Worm (Caenorhabditis elegans) whole organism, mixed stage, embryonic: ENCODE data around the gene R151.8.

Source experiments
- M03D4.4 ChIP-seq: sonication (generic microtip); optimal IDR thresholded peaks from 2 replicates; lab custom pipeline; 2017; ENCODE audit warnings: mild to moderate bottlenecking, missing genetic modification characterization, missing compliant biosample characterization
- bed-3 ChIP-seq: fragments of 200-800 bp; sonication (Bioruptor generic); optimal IDR thresholded peaks from 3 replicates; lab custom pipeline; 2018; ENCODE audit warnings: mild to moderate bottlenecking, missing genetic modification characterization, moderate library complexity, missing compliant biosample characterization
- blmp-1 ChIP-seq: fragments of 150-350 bp; optimal IDR thresholded peaks from 2 replicates; lab custom pipeline; 2014; ENCODE audit warnings: missing biosample characterization, missing genetic modification characterization
- ceh-39 ChIP-seq: fragments of 150-350 bp; optimal IDR thresholded peaks from 2 replicates; lab custom pipeline; 2014; ENCODE audit warnings: missing biosample characterization, missing genetic modification characterization
- ceh-43 ChIP-seq: fragments of 200-800 bp; sonication (Bioruptor generic); optimal IDR thresholded peaks from 2 replicates; lab custom pipeline; 2018; ENCODE audit warnings: mild to moderate bottlenecking, missing genetic modification characterization, moderate library complexity, missing compliant biosample characterization
- ces-1 ChIP-seq: fragments of 150-350 bp; optimal IDR thresholded peaks from 2 replicates; lab custom pipeline; 2014; ENCODE audit warnings: missing biosample characterization, missing genetic modification reagents, missing genetic modification characterization
- cnd-1 ChIP-seq: fragments of 200-800 bp; sonication (Bioruptor generic); optimal IDR thresholded peaks from 2 replicates; lab custom pipeline; 2018; ENCODE audit warnings: mild to moderate bottlenecking, missing genetic modification characterization, missing compliant biosample characterization
- elt-3 ChIP-seq: fragments of 150-350 bp; optimal IDR thresholded peaks from 2 replicates; lab custom pipeline; 2014; ENCODE audit warnings: missing biosample characterization, missing genetic modification characterization
- flh-1 ChIP-seq: fragments of 200-800 bp; sonication (Bioruptor generic); optimal IDR thresholded peaks from 2 replicates; lab custom pipeline; 2018; ENCODE audit warnings: mild to moderate bottlenecking, missing genetic modification characterization, moderate library complexity, missing compliant biosample characterization
- ham-2 ChIP-seq: fragments of 200-800 bp; sonication (Bioruptor generic); optimal IDR thresholded peaks from 2 replicates; lab custom pipeline; 2018; ENCODE audit warnings: mild to moderate bottlenecking, missing genetic modification characterization, missing compliant biosample characterization
- hlh-1 ChIP-seq: fragments of 150-350 bp; optimal IDR thresholded peaks from 2 replicates; lab custom pipeline; 2014; ENCODE audit warnings: missing biosample characterization, missing genetic modification reagents, missing genetic modification characterization
- lin-13 ChIP-seq: fragments of 150-350 bp; optimal IDR thresholded peaks from 2 replicates; lab custom pipeline; 2014; ENCODE audit warnings: missing biosample characterization, missing genetic modification characterization
- lin-32 ChIP-seq: fragments of 200-800 bp; sonication (Bioruptor generic); optimal IDR thresholded peaks from 2 replicates; lab custom pipeline; 2018; ENCODE audit warnings: mild to moderate bottlenecking, missing genetic modification characterization, missing compliant biosample characterization
- lsy-2 ChIP-seq: fragments of 150-350 bp; optimal IDR thresholded peaks from 2 replicates; lab custom pipeline; 2014; ENCODE audit warnings: missing biosample characterization, missing genetic modification characterization
- mab-5 ChIP-seq: fragments of 150-350 bp; optimal IDR thresholded peaks from 2 replicates; lab custom pipeline; 2014; ENCODE audit warnings: missing biosample characterization, missing genetic modification characterization
- mep-1 ChIP-seq: fragments of 150-350 bp; optimal IDR thresholded peaks from 2 replicates; lab custom pipeline; 2017; ENCODE audit warnings: missing biosample characterization, missing genetic modification reagents, missing genetic modification characterization, inconsistent platforms
- mls-2 ChIP-seq: sonication (generic microtip); optimal IDR thresholded peaks from 2 replicates; lab custom pipeline; 2016; ENCODE audit warnings: mild to moderate bottlenecking, missing genetic modification characterization, moderate library complexity, missing compliant biosample characterization
- nhr-12 ChIP-seq: fragments of 150-350 bp; optimal IDR thresholded peaks from 2 replicates; lab custom pipeline; 2014; ENCODE audit warnings: missing biosample characterization, missing genetic modification characterization
- nhr-237 ChIP-seq: fragments of 150-350 bp; optimal IDR thresholded peaks from 2 replicates; lab custom pipeline; 2014; ENCODE audit warnings: missing biosample characterization, missing genetic modification characterization
- nhr-28 ChIP-seq: fragments of 150-350 bp; optimal IDR thresholded peaks from 2 replicates; lab custom pipeline; 2014; ENCODE audit warnings: missing biosample characterization, missing genetic modification characterization
- nhr-76 ChIP-seq: sonication (generic microtip); optimal IDR thresholded peaks from 2 replicates; lab custom pipeline; 2017; ENCODE audit warnings: missing biosample characterization, missing genetic modification characterization
- pha-4 ChIP-seq: fragments of 150-350 bp; optimal IDR thresholded peaks from 2 replicates; lab custom pipeline; 2018; ENCODE audit warnings: missing biosample characterization, missing genetic modification reagents, missing genetic modification characterization
- sem-2 ChIP-seq: fragments of 200-800 bp; sonication (Bioruptor generic); optimal IDR thresholded peaks from 2 replicates; lab custom pipeline; 2018; ENCODE audit warnings: mild to moderate bottlenecking, missing genetic modification characterization, missing compliant biosample characterization
- snpc-4 ChIP-seq: fragments of 150-350 bp; optimal IDR thresholded peaks from 2 replicates; lab custom pipeline; 2014; ENCODE audit warnings: missing biosample characterization, missing genetic modification characterization
- sptf-1 ChIP-seq: sonication (generic microtip); optimal IDR thresholded peaks from 2 replicates; lab custom pipeline; 2017; ENCODE audit warnings: mild to moderate bottlenecking, missing genetic modification characterization, moderate library complexity, missing compliant biosample characterization
- tbx-8 ChIP-seq: fragments of 200-800 bp; sonication (Bioruptor generic); optimal IDR thresholded peaks from 2 replicates; lab custom pipeline; 2018; ENCODE audit warnings: mild to moderate bottlenecking, missing genetic modification characterization, moderate library complexity, missing compliant biosample characterization
- unc-120 ChIP-seq: sonication (generic microtip); optimal IDR thresholded peaks from 2 replicates; lab custom pipeline; 2017; ENCODE audit warnings: missing genetic modification characterization, missing compliant biosample characterization; ENCODE audit not compliant: poor library complexity, severe bottlenecking
- unc-39 ChIP-seq: fragments of 150-350 bp; optimal IDR thresholded peaks from 2 replicates; lab custom pipeline; 2014; ENCODE audit warnings: missing biosample characterization, missing genetic modification characterization
- unc-62 ChIP-seq: fragments of 150-350 bp; optimal IDR thresholded peaks from 2 replicates; lab custom pipeline; 2014; ENCODE audit warnings: missing biosample characterization, missing genetic modification reagents, missing genetic modification characterization
- zip-8 ChIP-seq: fragments of 150-350 bp; optimal IDR thresholded peaks from 2 replicates; lab custom pipeline; 2014; ENCODE audit warnings: missing biosample characterization, missing genetic modification characterization
- ztf-11 ChIP-seq: fragments of 150-350 bp; optimal IDR thresholded peaks from 2 replicates; lab custom pipeline; 2014; ENCODE audit warnings: missing biosample characterization, missing genetic modification characterization

Gene R151.8

ce11 chrIII:7215532-7215931, 14.1 kb downstream of the R151.8 start:
- no peak for TF ChIP-seq unc-62 (GFP tag; lab: Kevin White, UChicago)
- TF ChIP-seq ces-1 (GFP tag; lab: Kevin White, UChicago) = no peak
- TF ChIP-seq elt-3 (tag; lab: Kevin White, UChicago) = no peak
- no peak for TF ChIP-seq nhr-28 (tag; lab: Kevin White, UChicago)
- peak; percentile 99 for TF ChIP-seq hlh-1 (tag; lab: Kevin White, UChicago)
- no peak for TF ChIP-seq mls-2 (tag; lab: Kevin White, UChicago)
- peak; percentile 42 for TF ChIP-seq unc-120
- TF ChIP-seq mab-5 (tag; lab: Kevin White, UChicago) = no peak
- TF ChIP-seq, all 35 proteins: peak for 2

- TF ChIP-seq sptf-1 (no peak), sem-2 (no peak), bed-3 (no peak), unc-120 (no peak), mep-1 (tag; lab: Kevin White, UChicago) (no peak), pha-4 (tag; lab: Kevin White, UChicago) (no peak), ces-1 (GFP tag; lab: Kevin White, UChicago) (no peak), ceh-43 (no peak), nhr-237 (tag; lab: Kevin White, UChicago) (no peak), ztf-11 (tag; lab: Kevin White, UChicago) (no peak), tbx-8 (GFP tag; lab: Kevin White, UChicago) (no peak)
- TF ChIP-seq, all 35 proteins: peak for 0
These were observed 17.6 kb downstream of the R151.8 start for ce11 chrIII:7212028-7212427.

ce11 chrIII:7210486-7210885, 19.1 kb downstream of the R151.8 start:
- TF ChIP-seq pha-4 (tag; lab: Kevin White, UChicago) = no peak
- no peak for TF ChIP-seq hlh-1 (tag; lab: Kevin White, UChicago)
- TF ChIP-seq cnd-1 = no peak
- TF ChIP-seq snpc-4 (tag; lab: Kevin White, UChicago) = no peak

ce11 chrIII:7209721-7210120, 19.9 kb downstream of the R151.8 start, which contains the start of gene R151.2:
Gene R151.2, plus strand, starts transcription at chrIII:7209967.
- no peak for TF ChIP-seq unc-39 (tag; lab: Kevin White, UChicago)
- TF ChIP-seq ceh-39 (tag; lab: Kevin White, UChicago) = no peak
- no peak for TF ChIP-seq elt-3 (tag; lab: Kevin White, UChicago)
- no peak for TF ChIP-seq snpc-4 (tag; lab: Kevin White, UChicago)
- TF ChIP-seq pha-4 (tag; lab: Kevin White, UChicago) = no peak
- no peak for TF ChIP-seq M03D4.4 (tag; lab: Kevin White, UChicago)
- TF ChIP-seq blmp-1 (tag; lab: Kevin White, UChicago) = no peak
- no peak for TF ChIP-seq nhr-76
- TF ChIP-seq mls-2 (tag; lab: Kevin White, UChicago) = no peak
- TF ChIP-seq zip-8 = no peak
- no peak for TF ChIP-seq bed-3
- TF ChIP-seq nhr-28 (tag; lab: Kevin White, UChicago) = no peak
- TF ChIP-seq hlh-1 (tag; lab: Kevin White, UChicago) = no peak

- TF ChIP-seq elt-3 (tag; lab: Kevin White, UChicago) (no peak), unc-62 (GFP tag; lab: Kevin White, UChicago) (peak; percentile 1), ces-1 (GFP tag; lab: Kevin White, UChicago) (peak; percentile 64), sptf-1 (peak; percentile 55), nhr-237 (tag; lab: Kevin White, UChicago) (peak; percentile 89), mep-1 (tag; lab: Kevin White, UChicago) (peak; percentile 99), ceh-39 (tag; lab: Kevin White, UChicago) (peak; percentile 75), tbx-8 (GFP tag; lab: Kevin White, UChicago) (no peak), lsy-2 (tag; lab: Kevin White, UChicago) (peak; percentile 99), nhr-28 (tag; lab: Kevin White, UChicago) (no peak), lin-32 (GFP tag; lab: Kevin White, UChicago) (no peak), nhr-12 (tag; lab: Kevin White, UChicago) (no peak), pha-4 (tag; lab: Kevin White, UChicago) (peak; percentile 89), hlh-1 (tag; lab: Kevin White, UChicago) (peak; percentile 50), unc-120 (peak; percentile 67), ham-2 (GFP tag; lab: Kevin White, UChicago) (peak; percentile 52), lin-13 (tag; lab: Kevin White, UChicago) (peak; percentile 86), flh-1 (GFP tag; lab: Kevin White, UChicago) (no peak)
- TF ChIP-seq, all 35 proteins: peak for 12
These were observed 21.6 kb downstream of the R151.8 start, which contains the start of gene rpl-6 for ce11 chrIII:7207903-7208497. Gene rpl-6, plus strand, starts transcription at chrIII:7208447.
